Fruit fly (Drosophila melanogaster) whole organism, embryonic: ENCODE data around the gene CG4611.
A peak's percentile ranks its signal among the peaks of the same experiment; 100 is the strongest.

Experiments used
- Antp ChIP-seq: fragments of 200-800 bp; sonication (Bioruptor generic); optimal IDR thresholded peaks from 3 replicates; lab custom pipeline; 2016; ENCODE audit warnings: missing biosample characterization, missing genetic modification characterization
- Atf3 ChIP-seq: fragments of 200-800 bp; sonication (Bioruptor generic); optimal IDR thresholded peaks from 3 replicates; lab custom pipeline; 2016; ENCODE audit warnings: missing biosample characterization, missing genetic modification characterization
- Awh ChIP-seq: fragments of 200-800 bp; sonication (Bioruptor generic); IDR thresholded peaks from 2 replicates; pipeline ENCODE4, ENCODE4 v1.3.6; 2022; ENCODE audit warnings: missing biosample characterization, missing genetic modification characterization
- CG10565 ChIP-seq: fragments of 200-800 bp; sonication (Bioruptor generic); optimal IDR thresholded peaks from 3 replicates; lab custom pipeline; 2016; ENCODE audit warnings: missing biosample characterization, mild to moderate bottlenecking, missing genetic modification characterization
- CG10979 ChIP-seq: fragments of 200-800 bp; sonication (Bioruptor generic); optimal IDR thresholded peaks from 2 replicates; lab custom pipeline; 2018; ENCODE audit warnings: missing biosample characterization, mild to moderate bottlenecking, missing genetic modification characterization, moderate library complexity
- CG11398 ChIP-seq: fragments of 200-800 bp; sonication (Bioruptor generic); optimal IDR thresholded peaks from 2 replicates; lab custom pipeline; 2016; ENCODE audit warnings: missing biosample characterization, missing genetic modification characterization
- CG12942 ChIP-seq: fragments of 200-800 bp; sonication (Bioruptor generic); optimal IDR thresholded peaks from 3 replicates; lab custom pipeline; 2016; ENCODE audit warnings: missing biosample characterization, missing genetic modification characterization
- CG15601 ChIP-seq: fragments of 200-800 bp; sonication (Bioruptor generic); optimal IDR thresholded peaks from 3 replicates; lab custom pipeline; 2019; ENCODE audit warnings: missing biosample characterization, mild to moderate bottlenecking, missing genetic modification characterization, moderate library complexity
- CG1647 ChIP-seq: fragments of 200-800 bp; sonication (Bioruptor generic); optimal IDR thresholded peaks from 3 replicates; lab custom pipeline; 2016; ENCODE audit warnings: missing biosample characterization, missing genetic modification characterization
- CG17612 ChIP-seq: fragments of 200-800 bp; sonication (Bioruptor generic); IDR thresholded peaks from 2 replicates; pipeline ENCODE4 v1.3.6; 2022; ENCODE audit warnings: missing biosample characterization, missing genetic modification characterization
- CG17829 ChIP-seq: fragments of 200-800 bp; optimal IDR thresholded peaks from 2 replicates; lab custom pipeline; 2019; ENCODE audit warnings: missing biosample characterization, mild to moderate bottlenecking, missing genetic modification characterization, moderate library complexity
- CG31441 ChIP-seq: fragments of 200-800 bp; sonication (Bioruptor generic); IDR thresholded peaks from 2 replicates; pipeline ENCODE4 v1.3.6; 2022; ENCODE audit warnings: missing biosample characterization, missing genetic modification characterization
- CG3163 ChIP-seq: fragments of 200-800 bp; sonication (Bioruptor generic); optimal IDR thresholded peaks from 3 replicates; lab custom pipeline; 2016; ENCODE audit warnings: missing biosample characterization, missing genetic modification characterization
- CG34376 ChIP-seq: fragments of 200-800 bp; sonication (Bioruptor generic); optimal IDR thresholded peaks from 2 replicates; lab custom pipeline; 2018; ENCODE audit warnings: missing biosample characterization, mild to moderate bottlenecking, missing genetic modification characterization
- CG43689 ChIP-seq: fragments of 200-800 bp; sonication (Bioruptor generic); IDR thresholded peaks from 2 replicates; pipeline ENCODE4 v1.3.6; 2022; ENCODE audit warnings: missing biosample characterization, missing genetic modification characterization
- CG7745 ChIP-seq: fragments of 200-800 bp; sonication (Bioruptor generic); optimal IDR thresholded peaks from 2 replicates; lab custom pipeline; 2018; ENCODE audit warnings: missing biosample characterization, mild to moderate bottlenecking, missing genetic modification characterization, moderate library complexity
- CG7987 ChIP-seq: fragments of 200-800 bp; sonication (Bioruptor generic); optimal IDR thresholded peaks from 2 replicates; lab custom pipeline; 2018; ENCODE audit warnings: missing biosample characterization, mild to moderate bottlenecking, missing genetic modification characterization, moderate library complexity
- CG8478 ChIP-seq: fragments of >200 bp; optimal IDR thresholded peaks from 2 replicates; lab custom pipeline; 2018
- CG9609 ChIP-seq: fragments of 200-800 bp; sonication (Bioruptor generic); optimal IDR thresholded peaks from 3 replicates; lab custom pipeline; 2016; ENCODE audit warnings: missing biosample characterization, missing genetic modification characterization
- CG9932 ChIP-seq: fragments of 200-800 bp; sonication (Bioruptor generic); IDR thresholded peaks from 2 replicates; pipeline ENCODE4 v1.3.6; 2022; ENCODE audit warnings: missing biosample characterization, missing genetic modification characterization
- Camta ChIP-seq: fragments of 200-800 bp; sonication (Bioruptor generic); optimal IDR thresholded peaks from 2 replicates; lab custom pipeline; 2016; ENCODE audit warnings: missing biosample characterization, missing genetic modification characterization
- D19A ChIP-seq: fragments of 200-800 bp; optimal IDR thresholded peaks from 3 replicates; lab custom pipeline; 2019; ENCODE audit warnings: missing biosample characterization, mild to moderate bottlenecking, missing genetic modification characterization, moderate library complexity
- Doc3 ChIP-seq: fragments of 200-800 bp; sonication (Bioruptor generic); IDR thresholded peaks from 3 replicates; pipeline ENCODE4 v1.3.6; 2022; ENCODE audit warnings: missing biosample characterization, missing genetic modification characterization; ENCODE audit not compliant: partially characterized antibody
- E2f1 ChIP-seq: fragments of 200-800 bp; sonication (Bioruptor generic); IDR thresholded peaks from 2 replicates; pipeline ENCODE4 v1.3.6; 2022; ENCODE audit warnings: missing biosample characterization, missing genetic modification characterization
- Eip74EF ChIP-seq, 2 experiments: fragments of 200-800 bp in 1 of 2; fragments of >200 bp in 1 of 2; sonication (Bioruptor generic) in 1 of 2; optimal IDR thresholded peaks; 2 replicates each; lab custom pipeline; 2017 to 2019; ENCODE audit warnings: missing biosample characterization in 2 of 2, missing genetic modification characterization in 2 of 2, mild to moderate bottlenecking in 1 of 2, moderate library complexity in 1 of 2
- HHEX ChIP-seq: fragments of 200-800 bp; sonication (Bioruptor generic); optimal IDR thresholded peaks from 3 replicates; lab custom pipeline; 2017; ENCODE audit warnings: missing biosample characterization, mild to moderate bottlenecking, missing genetic modification characterization, missing genetic modification reagents
- HLH4C ChIP-seq: fragments of 200-800 bp; sonication (Bioruptor generic); IDR thresholded peaks from 3 replicates; pipeline ENCODE4 v1.3.6; 2022; ENCODE audit warnings: missing biosample characterization, missing genetic modification characterization; ENCODE audit not compliant: partially characterized antibody
- Hand ChIP-seq: fragments of 200-800 bp; sonication (Bioruptor generic); optimal IDR thresholded peaks from 2 replicates; lab custom pipeline; 2017; ENCODE audit warnings: mild to moderate bottlenecking, missing biosample characterization, missing genetic modification reagents, missing genetic modification characterization
- Mad ChIP-seq: fragments of 200-800 bp; sonication (Bioruptor generic); optimal IDR thresholded peaks from 2 replicates; lab custom pipeline; 2016; ENCODE audit warnings: missing biosample characterization, missing genetic modification characterization
- Myb ChIP-seq: fragments of 200-800 bp; sonication (Bioruptor generic); optimal IDR thresholded peaks from 2 replicates; lab custom pipeline; 2016; ENCODE audit warnings: missing biosample characterization, missing genetic modification characterization
- NfI ChIP-seq: fragments of 200-800 bp; sonication (Bioruptor generic); optimal IDR thresholded peaks from 3 replicates; lab custom pipeline; 2018; ENCODE audit warnings: missing biosample characterization, mild to moderate bottlenecking, missing genetic modification characterization, moderate library complexity
- Ravus ChIP-seq: fragments of 200-800 bp; sonication (Bioruptor generic); IDR thresholded peaks from 2 replicates; pipeline ENCODE4 v1.3.6; 2022; ENCODE audit warnings: missing biosample characterization, missing genetic modification characterization
- Rfx ChIP-seq: fragments of 200-800 bp; sonication (Bioruptor generic); IDR thresholded peaks from 2 replicates; pipeline ENCODE4 v1.3.6; 2022; ENCODE audit warnings: missing biosample characterization, missing genetic modification characterization
- TFAM ChIP-seq: fragments of 200-800 bp; sonication (Bioruptor generic); optimal IDR thresholded peaks from 2 replicates; lab custom pipeline; 2017; ENCODE audit warnings: missing biosample characterization, missing genetic modification characterization, inconsistent platforms
- Trl ChIP-seq, 3 experiments: fragments of >200 bp in 2 of 3; fragments of 200-800 bp in 1 of 3; sonication (Bioruptor generic) in 1 of 3; optimal IDR thresholded peaks; 2 replicates in 1 of 3; 3 replicates in 2 of 3; lab custom pipeline; 2016 to 2017; ENCODE audit warnings: missing biosample characterization in 1 of 3, missing genetic modification characterization in 1 of 3
- bcd ChIP-seq: fragments of 200-800 bp; sonication (Bioruptor generic); optimal IDR thresholded peaks from 2 replicates; lab custom pipeline; 2017; ENCODE audit warnings: missing biosample characterization, mild to moderate bottlenecking, missing genetic modification characterization
- cas ChIP-seq: fragments of 200-800 bp; sonication (Bioruptor generic); IDR thresholded peaks from 2 replicates; pipeline ENCODE4 v1.3.6; 2022; ENCODE audit warnings: missing biosample characterization, missing genetic modification characterization
- gsb ChIP-seq: fragments of 200-800 bp; sonication (Bioruptor generic); IDR thresholded peaks from 2 replicates; pipeline ENCODE4 v1.3.6; 2022; ENCODE audit warnings: missing biosample characterization, missing genetic modification characterization
- knrl ChIP-seq: fragments of 200-800 bp; sonication (Bioruptor generic); IDR thresholded peaks from 3 replicates; pipeline ENCODE4 v1.3.6; 2022; ENCODE audit warnings: missing biosample characterization, missing genetic modification characterization; ENCODE audit not compliant: partially characterized antibody
- lola ChIP-seq, 3 experiments: fragments of >200 bp in 2 of 3; fragments of 200-800 bp in 1 of 3; sonication (Bioruptor generic) in 1 of 3; optimal IDR thresholded peaks; 2 replicates each; lab custom pipeline; 2017 to 2019; ENCODE audit warnings: missing biosample characterization in 3 of 3, missing genetic modification characterization in 3 of 3, mild to moderate bottlenecking in 1 of 3, moderate library complexity in 1 of 3
- luna ChIP-seq: fragments of 200-800 bp; sonication (Bioruptor generic); optimal IDR thresholded peaks from 2 replicates; lab custom pipeline; 2016; ENCODE audit warnings: missing biosample characterization, missing genetic modification characterization
- nmo ChIP-seq: fragments of 200-800 bp; sonication (Bioruptor generic); optimal IDR thresholded peaks from 2 replicates; lab custom pipeline; 2018; ENCODE audit warnings: missing biosample characterization, mild to moderate bottlenecking, missing genetic modification characterization, moderate library complexity
- onecut ChIP-seq: fragments of 200-800 bp; sonication (Bioruptor generic); IDR thresholded peaks from 2 replicates; pipeline ENCODE4 v1.3.6; 2022; ENCODE audit warnings: missing biosample characterization, missing genetic modification characterization
- pzg ChIP-seq: fragments of 200-800 bp; sonication (Bioruptor generic); optimal IDR thresholded peaks from 3 replicates; lab custom pipeline; 2018; ENCODE audit warnings: missing biosample characterization, mild to moderate bottlenecking, missing genetic modification characterization, moderate library complexity
- row ChIP-seq: fragments of 200-800 bp; sonication (Bioruptor generic); IDR thresholded peaks from 3 replicates; pipeline ENCODE4 v1.3.6; 2022; ENCODE audit warnings: missing biosample characterization, missing genetic modification characterization
- sim ChIP-seq: fragments of 200-800 bp; sonication (Bioruptor generic); IDR thresholded peaks from 2 replicates; pipeline ENCODE4 v1.3.6; 2022; ENCODE audit warnings: missing biosample characterization, missing genetic modification characterization
- tap ChIP-seq: fragments of 200-800 bp; optimal IDR thresholded peaks from 3 replicates; lab custom pipeline; 2019; ENCODE audit warnings: missing biosample characterization, mild to moderate bottlenecking, missing genetic modification characterization, moderate library complexity
- tll ChIP-seq, 2 experiments: fragments of 200-800 bp in 1 of 2; fragments of >200 bp in 1 of 2; sonication (Bioruptor generic) in 1 of 2; optimal IDR thresholded peaks; 2 replicates each; lab custom pipeline; 2017 to 2019; ENCODE audit warnings: missing biosample characterization in 2 of 2, missing genetic modification characterization in 2 of 2, mild to moderate bottlenecking in 1 of 2, moderate library complexity in 1 of 2
- ttk ChIP-seq: fragments of 200-800 bp; sonication (Bioruptor generic); IDR thresholded peaks from 2 replicates; pipeline ENCODE4 v2.1.2; 2022; ENCODE audit warnings: missing biosample characterization, missing genetic modification characterization
- wdn ChIP-seq: fragments of 200-800 bp; sonication (Bioruptor generic); IDR thresholded peaks from 2 replicates; pipeline ENCODE4 v1.3.6; 2022; ENCODE audit warnings: missing biosample characterization, missing genetic modification characterization

CG4611 gene

DNA sequence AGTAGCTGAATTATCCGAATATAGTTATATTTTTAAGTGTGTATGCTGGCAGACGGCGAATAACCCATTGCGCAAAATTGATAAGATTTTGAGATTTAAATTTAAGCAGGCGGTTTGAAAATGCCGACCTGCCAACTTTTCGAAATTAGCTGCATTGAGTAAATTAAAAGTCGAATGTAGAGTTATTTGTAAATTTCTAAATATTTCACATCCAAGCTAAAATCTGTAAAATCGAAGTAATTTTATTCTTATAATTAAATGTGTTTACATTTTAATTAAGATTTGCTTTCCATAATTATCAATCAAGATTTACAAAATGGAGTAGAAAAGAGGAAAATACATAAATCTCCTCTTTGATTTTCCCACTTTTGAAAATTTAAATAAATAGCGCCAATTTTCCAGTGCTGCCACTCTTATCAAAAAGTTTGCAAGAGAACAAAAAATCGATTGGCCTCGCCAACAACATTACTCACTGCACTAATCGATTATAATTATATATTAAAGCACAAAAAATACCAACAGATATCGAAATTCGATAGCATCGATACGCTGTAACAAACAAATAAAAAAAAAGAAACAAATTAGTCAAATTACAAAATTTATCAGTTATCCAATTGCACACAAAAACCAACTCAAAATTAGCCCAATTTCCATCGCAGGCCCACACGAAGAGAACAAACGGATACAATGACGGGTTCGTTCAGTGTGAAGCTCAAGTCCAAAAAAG, 2.3 kb upstream of the CG4611 start, which contains the start of gene Yod1 (continued):
- TF ChIP-seq E2f1 (GFP tag; lab: Robert Waterston, UW), result no peak
- no peak for TF ChIP-seq NfI (GFP tag; lab: Kevin White, UChicago)
- no peak for TF ChIP-seq CG10565
- no peak for TF ChIP-seq luna (GFP tag; lab: Kevin White, UChicago)
- no peak for TF ChIP-seq CG1647
- no peak for TF ChIP-seq ttk (GFP tag; lab: Robert Waterston, UW)
- TF ChIP-seq CG3163, result no peak
- no peak for TF ChIP-seq HHEX (GFP tag; lab: Kevin White, UChicago)
- TF ChIP-seq gsb (GFP tag; lab: Robert Waterston, UW), result no peak
- TF ChIP-seq tll (GFP tag; optimal IDR thresholded peaks at IDR 0.05; lab: Kevin White, UChicago), result no peak
- TF ChIP-seq CG8478 (lab: Kevin White, UChicago), result no peak
- TF ChIP-seq lola (GFP tag; optimal IDR thresholded peaks at IDR 0.05; lab: Kevin White, UChicago), result no peak
- no peak for TF ChIP-seq CG11398 (GFP tag; lab: Kevin White, UChicago)
- TF ChIP-seq Atf3 (GFP tag; lab: Kevin White, UChicago), result no peak
- no peak for TF ChIP-seq Rfx (GFP tag; lab: Robert Waterston, UW)
- TF ChIP-seq CG12942 (GFP tag; lab: Kevin White, UChicago), result no peak
- TF ChIP-seq Myb, result peak; percentile 86
- no peak for TF ChIP-seq Eip74EF (GFP tag; optimal IDR thresholded peaks at IDR 0.05; lab: Kevin White, UChicago)
- no peak for TF ChIP-seq Camta (GFP tag; lab: Kevin White, UChicago)
- TF ChIP-seq Ravus (GFP tag; lab: Robert Waterston, UW), result no peak
- no peak for TF ChIP-seq CG17612
- no peak for TF ChIP-seq tap (tag; lab: Kevin White, UChicago)
- TF ChIP-seq nmo (GFP tag; lab: Kevin White, UChicago), result peak; percentile 28
- peak; percentile 63 for TF ChIP-seq pzg
- no peak for TF ChIP-seq CG7987 (GFP tag; lab: Kevin White, UChicago)
- TF ChIP-seq sim (GFP tag; lab: Robert Waterston, UW), result no peak
- TF ChIP-seq CG9609 (GFP tag; lab: Kevin White, UChicago), result no peak
- TF ChIP-seq Trl (optimal IDR thresholded peaks at IDR 0.05; lab: Kevin White, UChicago), result no peak
- TF ChIP-seq Trl (GFP tag; optimal IDR thresholded peaks at IDR 0.05; lab: Kevin White, UChicago), result no peak
- no peak for TF ChIP-seq bcd
- no peak for TF ChIP-seq D19A (tag; lab: Kevin White, UChicago)
- peak; percentile 91 for TF ChIP-seq HLH4C (GFP tag; lab: Robert Waterston, UW)
- TF ChIP-seq CG10979 (tag; lab: Kevin White, UChicago), result no peak
- TF ChIP-seq CG7745 (tag; lab: Kevin White, UChicago), result no peak
- TF ChIP-seq Antp (GFP tag; lab: Kevin White, UChicago), result no peak
- TF ChIP-seq onecut (GFP tag; lab: Robert Waterston, UW), result 0 out of 2 replicates have a peak, but pooled peaks have one; percentile 23
- TF ChIP-seq Awh (GFP tag; lab: Robert Waterston, UW), result no peak
- no peak for TF ChIP-seq TFAM (GFP tag; lab: Kevin White, UChicago)
- TF ChIP-seq Hand (GFP tag; lab: Kevin White, UChicago), result no peak
- no peak for TF ChIP-seq CG31441 (GFP tag; lab: Robert Waterston, UW)
- TF ChIP-seq CG43689 (GFP tag; lab: Robert Waterston, UW), result no peak
- TF ChIP-seq knrl (GFP tag; lab: Robert Waterston, UW), result peak; percentile 62
- peak; percentile 56; the same call in 2 of the 3 replicates for TF ChIP-seq Doc3
- TF ChIP-seq CG17829, result peak; percentile 37
- no peak for TF ChIP-seq wdn (GFP tag; lab: Robert Waterston, UW)
- no peak for TF ChIP-seq CG9932 (GFP tag; lab: Robert Waterston, UW)
- TF ChIP-seq Mad (GFP tag; lab: Kevin White, UChicago), result no peak
- TF ChIP-seq cas (GFP tag; lab: Robert Waterston, UW), result no peak
- no peak for TF ChIP-seq CG34376
- peak; percentile 47 for TF ChIP-seq CG15601
- no peak for TF ChIP-seq row (GFP tag; lab: Robert Waterston, UW)
